Fruit fly (Drosophila melanogaster) whole organism, larva: ENCODE data around the gene CG2256.

Source experiments
- noc ChIP-seq: fragments of 200-800 bp; sonication (Bioruptor generic); optimal IDR thresholded peaks from 3 replicates; lab custom pipeline; 2019; ENCODE audit warnings: missing biosample characterization, mild to moderate bottlenecking, missing genetic modification characterization, moderate library complexity

CG2256 gene

DNA sequence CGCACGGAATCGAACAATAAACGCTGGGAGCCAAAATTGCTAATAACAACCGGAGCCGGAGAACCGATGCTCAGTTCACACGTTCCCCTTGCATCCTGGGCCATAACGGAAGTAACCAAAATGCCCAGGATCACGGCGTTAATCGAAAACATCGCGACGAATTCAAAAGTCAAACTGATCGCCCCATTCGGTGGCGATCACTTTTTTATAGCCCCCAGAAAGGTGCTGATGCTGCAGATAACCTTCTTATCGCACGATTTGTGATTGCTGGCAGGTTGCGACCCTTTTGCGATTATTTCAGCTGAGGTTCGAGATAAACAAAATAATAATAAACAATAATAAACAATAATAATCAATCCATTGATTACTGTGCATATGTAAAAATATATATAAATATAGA lies 49.7 kb downstream of the CG2256 start, which contains the start of gene CG2233:
Gene CG2233, minus strand, starts transcription at position 184 of the 400 bp plus-strand sequence.
- TF ChIP-seq noc (tag; lab: Kevin White, UChicago), result peak; percentile 83
